Worm (Caenorhabditis elegans): Measurements from ENCODE around the gene F35H10.6.

ce11 chrIV:8259904-8260303 lies 39.8 kb upstream of the F35H10.6 start, which contains the start of gene K07H8.7:
- TF ChIP-seq hmg-1.2 (GFP tag; IDR thresholded peaks at IDR 0.05) (no peak), F52B5.7 (tag; optimal IDR thresholded peaks at IDR 0.05) (no peak), dpl-1 (GFP tag; optimal IDR thresholded peaks at IDR 0.05) (no peak), lin-40 (tag; optimal IDR thresholded peaks at IDR 0.05) (no peak), unc-62 (GFP tag; optimal IDR thresholded peaks at IDR 0.05) (no peak), ZK185.1 (tag; optimal IDR thresholded peaks at IDR 0.05; ENCODE audit: poor library complexity, severe bottlenecking) (no peak), madf-6 (GFP tag; IDR thresholded peaks at IDR 0.05) (no peak), tbp1 (GFP tag; optimal IDR thresholded peaks at IDR 0.05) (no peak), D2030.7 (GFP tag; IDR thresholded peaks at IDR 0.05) (no peak)

All from whole organism, young adult.